Fruit fly (Drosophila melanogaster) whole organism, pupa: ENCODE data around the gene amd.

Experiments
- CG10348 ChIP-seq: fragments of 200-800 bp; sonication (Bioruptor generic); IDR thresholded peaks from 2 replicates; pipeline ENCODE4 v1.3.6; 2022; ENCODE audit warnings: missing biosample characterization, missing genetic modification characterization
- CG12605 ChIP-seq: fragments of 200-800 bp; sonication (Bioruptor generic); IDR thresholded peaks from 2 replicates; pipeline ENCODE4 v1.3.6; 2022; ENCODE audit warnings: missing biosample characterization, missing genetic modification characterization
- CG13204 ChIP-seq: fragments of 200-800 bp; sonication (Bioruptor generic); optimal IDR thresholded peaks from 2 replicates; lab custom pipeline; 2018; ENCODE audit warnings: missing biosample characterization, mild to moderate bottlenecking, missing genetic modification characterization, moderate library complexity
- CG14655 ChIP-seq: fragments of 200-800 bp; sonication (Bioruptor generic); optimal IDR thresholded peaks from 3 replicates; lab custom pipeline; 2017; ENCODE audit warnings: mild to moderate bottlenecking, missing biosample characterization, missing genetic modification reagents, missing genetic modification characterization
- CG15710 ChIP-seq: fragments of 200-800 bp; sonication (Bioruptor generic); optimal IDR thresholded peaks from 2 replicates; lab custom pipeline; 2018; ENCODE audit warnings: missing biosample characterization, mild to moderate bottlenecking, missing genetic modification characterization, moderate library complexity
- CG17806 ChIP-seq: fragments of 200-800 bp; sonication (Bioruptor generic); optimal IDR thresholded peaks from 2 replicates; lab custom pipeline; 2018; ENCODE audit warnings: missing biosample characterization, mild to moderate bottlenecking, missing genetic modification characterization, moderate library complexity
- CG32121 ChIP-seq: fragments of 200-800 bp; sonication (Bioruptor generic); IDR thresholded peaks from 2 replicates; pipeline ENCODE4 v1.3.6; 2022; ENCODE audit warnings: missing biosample characterization, missing genetic modification characterization
- CG34367 ChIP-seq: fragments of 200-800 bp; sonication (Bioruptor generic); optimal IDR thresholded peaks from 2 replicates; lab custom pipeline; 2018; ENCODE audit warnings: missing biosample characterization, mild to moderate bottlenecking, missing genetic modification characterization
- CG4496 ChIP-seq: fragments of 200-800 bp; sonication (Bioruptor generic); IDR thresholded peaks from 3 replicates; pipeline ENCODE4 v1.3.6; 2022; ENCODE audit warnings: missing biosample characterization, missing genetic modification characterization
- CG8159 ChIP-seq: fragments of 200-800 bp; sonication (Bioruptor generic); optimal IDR thresholded peaks from 3 replicates; lab custom pipeline; 2018; ENCODE audit warnings: missing biosample characterization, mild to moderate bottlenecking, missing genetic modification characterization, moderate library complexity
- CG8301 ChIP-seq: fragments of 200-800 bp; sonication (Bioruptor generic); optimal IDR thresholded peaks from 2 replicates; lab custom pipeline; 2018; ENCODE audit warnings: missing biosample characterization, mild to moderate bottlenecking, missing genetic modification characterization
- CG9948 ChIP-seq: fragments of 200-800 bp; sonication (Bioruptor generic); optimal IDR thresholded peaks from 2 replicates; lab custom pipeline; 2018; ENCODE audit warnings: missing biosample characterization, mild to moderate bottlenecking, missing genetic modification characterization, moderate library complexity
- D1 ChIP-seq: fragments of 200-800 bp; sonication (Bioruptor generic); optimal IDR thresholded peaks from 2 replicates; lab custom pipeline; 2018; ENCODE audit warnings: missing biosample characterization, mild to moderate bottlenecking, missing genetic modification characterization, moderate library complexity
- EcR ChIP-seq: fragments of 200-800 bp; sonication (Bioruptor generic); optimal IDR thresholded peaks from 3 replicates; lab custom pipeline; 2019; ENCODE audit warnings: missing biosample characterization, missing genetic modification characterization, mild to moderate bottlenecking, moderate library complexity, missing genetic modification reagents
- Ets98B ChIP-seq: fragments of 200-800 bp; sonication (Bioruptor generic); IDR thresholded peaks from 2 replicates; pipeline ENCODE4 v1.3.6; 2022; ENCODE audit warnings: missing biosample characterization, missing genetic modification characterization
- Pif1A ChIP-seq: fragments of 200-800 bp; sonication (Bioruptor generic); optimal IDR thresholded peaks from 3 replicates; lab custom pipeline; 2016; ENCODE audit warnings: missing biosample characterization, missing genetic modification characterization
- Pif1B ChIP-seq: fragments of 200-800 bp; sonication (Bioruptor generic); optimal IDR thresholded peaks from 3 replicates; lab custom pipeline; 2016; ENCODE audit warnings: missing biosample characterization, missing genetic modification characterization
- Snoo ChIP-seq: fragments of 200-800 bp; sonication (Bioruptor generic); optimal IDR thresholded peaks from 3 replicates; lab custom pipeline; 2017; ENCODE audit warnings: missing biosample characterization, mild to moderate bottlenecking, missing genetic modification characterization, inconsistent platforms
- fd96Ca ChIP-seq: fragments of 200-800 bp; sonication (Bioruptor generic); IDR thresholded peaks from 3 replicates; pipeline ENCODE4 v1.3.6; 2022; ENCODE audit warnings: missing biosample characterization, missing genetic modification characterization
- gl ChIP-seq: fragments of 200-800 bp; sonication (Bioruptor generic); optimal IDR thresholded peaks from 2 replicates; lab custom pipeline; 2018; ENCODE audit warnings: missing biosample characterization, mild to moderate bottlenecking, missing genetic modification characterization
- rn ChIP-seq: fragments of 200-800 bp; sonication (Bioruptor generic); IDR thresholded peaks from 2 replicates; pipeline ENCODE4 v1.3.6; 2022; ENCODE audit warnings: missing biosample characterization, missing genetic modification characterization

Gene amd

DNA sequence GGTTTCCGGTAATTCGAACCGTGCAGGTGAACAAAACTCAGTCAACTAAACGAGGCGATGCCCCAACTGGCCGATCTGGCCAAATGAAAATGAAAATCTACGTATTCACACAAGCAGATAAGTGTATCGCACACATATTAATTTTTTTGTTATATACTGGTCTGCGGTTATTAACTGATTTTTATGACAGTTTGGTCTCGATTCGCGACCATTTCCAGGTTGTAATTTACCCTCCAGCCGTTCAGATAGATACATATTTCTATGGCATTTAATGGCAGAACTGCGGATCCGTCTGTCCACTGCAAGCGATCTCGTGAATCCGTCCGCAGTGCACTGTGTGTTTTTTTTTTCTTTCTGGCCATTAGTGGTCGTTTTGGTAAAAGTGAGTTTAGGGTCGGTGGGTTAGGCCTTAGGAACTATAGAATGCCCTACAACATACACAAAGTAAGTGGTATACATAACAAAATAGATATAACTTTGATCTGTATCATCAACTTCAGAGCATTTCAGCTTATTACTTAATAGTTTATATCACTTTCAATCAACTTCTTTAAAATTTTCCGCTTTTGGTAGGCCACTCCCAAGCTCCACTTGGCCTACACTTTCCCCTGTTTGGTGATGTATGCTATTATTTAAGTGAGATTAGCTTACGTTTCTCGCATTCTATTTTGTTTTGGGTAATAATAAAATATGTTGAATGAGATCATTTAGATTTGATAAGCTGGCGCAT is 35.7 kb upstream of the amd start, which contains the start of gene CG17572:
Gene CG17572, minus strand, starts transcription at position 51 of the 730 bp plus-strand sequence.
- TF ChIP-seq CG32121 (GFP tag; lab: Robert Waterston, UW) (no peak), CG13204 (GFP tag; lab: Kevin White, UChicago) (no peak), CG10348 (GFP tag; lab: Robert Waterston, UW) (no peak), Pif1B (GFP tag; lab: Kevin White, UChicago) (no peak), CG17806 (tag; lab: Kevin White, UChicago) (no peak)

DNA sequence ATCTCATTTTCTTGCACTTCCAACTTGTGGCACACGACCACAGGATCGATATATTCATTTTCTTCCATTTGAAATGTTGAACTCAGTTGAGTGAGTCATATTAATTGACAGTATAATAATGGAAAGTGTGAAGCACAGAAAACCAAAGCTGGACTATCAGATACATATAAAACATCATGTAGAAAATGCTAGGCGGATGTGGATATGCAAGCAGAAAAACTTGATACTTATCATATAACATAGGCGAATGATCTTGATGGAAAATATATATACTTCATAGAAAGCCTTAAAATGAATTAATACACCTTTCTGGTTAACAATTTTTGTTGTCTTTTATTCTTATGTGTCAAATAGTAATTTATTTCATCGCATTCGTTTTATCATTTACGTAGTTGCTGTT is 31.0 kb upstream of the amd start, which contains the start of gene CG10700:
Gene CG10700, minus strand, starts transcription at position 101 of the 400 bp plus-strand sequence.
- TF ChIP-seq CG10348 (GFP tag; lab: Robert Waterston, UW) = no peak
- no peak for TF ChIP-seq CG34367 (tag; lab: Kevin White, UChicago)
- no peak for TF ChIP-seq D1 (tag; lab: Kevin White, UChicago)
- no peak for TF ChIP-seq CG13204 (GFP tag; lab: Kevin White, UChicago)

DNA sequence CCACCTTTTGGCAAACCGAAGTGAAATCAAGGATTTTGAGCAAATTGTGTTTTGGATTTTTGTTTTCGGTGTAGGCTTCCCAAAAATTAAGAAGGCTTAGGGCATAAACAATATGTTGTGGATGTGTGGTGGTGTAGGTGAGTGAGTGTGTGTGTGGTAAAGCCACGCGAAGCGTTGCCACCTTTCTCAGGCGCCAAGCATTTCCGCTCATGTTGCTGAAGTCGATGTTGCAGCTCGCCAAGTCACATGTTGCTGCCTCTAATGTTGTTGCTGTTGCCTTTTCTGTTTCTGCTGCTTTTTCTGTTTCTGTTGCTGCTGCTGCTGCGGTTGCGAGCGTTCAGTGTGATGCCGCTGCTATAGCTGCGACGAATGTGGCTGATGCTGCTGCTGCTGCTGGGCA is 30.2 kb upstream of the amd start:
- no peak for TF ChIP-seq gl (tag; lab: Kevin White, UChicago)
- no peak for TF ChIP-seq Ets98B
- no peak for TF ChIP-seq CG8159 (tag; lab: Kevin White, UChicago)
- TF ChIP-seq CG12605 = no peak
- TF ChIP-seq Pif1A (GFP tag; lab: Kevin White, UChicago) = no peak
- no peak for TF ChIP-seq CG13204 (GFP tag; lab: Kevin White, UChicago)
- TF ChIP-seq Pif1B (GFP tag; lab: Kevin White, UChicago) = no peak
- no peak for TF ChIP-seq CG10348 (GFP tag; lab: Robert Waterston, UW)
- no peak for TF ChIP-seq fd96Ca (GFP tag; lab: Robert Waterston, UW)
- no peak for TF ChIP-seq CG34367 (tag; lab: Kevin White, UChicago)
- TF ChIP-seq CG15710 (tag; lab: Kevin White, UChicago) = no peak
- TF ChIP-seq Snoo = no peak

DNA sequence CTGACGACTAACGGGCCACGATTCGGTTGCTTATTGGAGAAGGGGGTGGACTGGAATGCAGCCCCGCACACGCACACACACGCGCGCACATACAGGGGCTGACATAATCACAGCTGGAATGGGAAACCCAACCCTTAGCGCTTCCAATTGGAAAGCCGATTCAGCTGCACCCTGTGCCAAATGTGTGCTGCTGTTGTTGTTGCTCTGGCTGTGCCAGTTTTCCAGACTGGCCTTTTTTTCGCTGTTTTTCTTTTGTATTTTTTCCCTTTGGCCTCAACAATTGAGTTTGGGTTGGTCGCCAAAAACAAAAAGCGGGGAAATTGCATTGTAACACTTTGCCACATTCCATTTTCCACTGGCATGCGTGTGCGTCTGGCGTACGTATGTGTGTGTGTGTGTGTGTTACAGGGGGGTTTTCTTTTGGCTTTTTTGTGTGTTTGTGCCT is 26.6 kb upstream of the amd start:
- TF ChIP-seq CG13204 (GFP tag; lab: Kevin White, UChicago) = no peak
- no peak for TF ChIP-seq D1 (tag; lab: Kevin White, UChicago)
- TF ChIP-seq fd96Ca (GFP tag; lab: Robert Waterston, UW) = no peak
- TF ChIP-seq CG8301 (tag; lab: Kevin White, UChicago) = no peak
- TF ChIP-seq CG4496 (GFP tag; lab: Robert Waterston, UW) = no peak
- no peak for TF ChIP-seq CG34367 (tag; lab: Kevin White, UChicago)
- no peak for TF ChIP-seq Pif1B (GFP tag; lab: Kevin White, UChicago)
- TF ChIP-seq Pif1A (GFP tag; lab: Kevin White, UChicago) = no peak
- TF ChIP-seq CG10348 (GFP tag; lab: Robert Waterston, UW) = no peak
- no peak for TF ChIP-seq CG9948
- no peak for TF ChIP-seq CG12605
- TF ChIP-seq EcR = no peak
- no peak for TF ChIP-seq Snoo
- TF ChIP-seq Ets98B = no peak
- TF ChIP-seq rn (GFP tag; lab: Robert Waterston, UW) = no peak
- TF ChIP-seq CG14655 (GFP tag; lab: Kevin White, UChicago) = no peak
- TF ChIP-seq CG32121 (GFP tag; lab: Robert Waterston, UW) = no peak
- TF ChIP-seq, all 21 proteins: peak for 0

DNA sequence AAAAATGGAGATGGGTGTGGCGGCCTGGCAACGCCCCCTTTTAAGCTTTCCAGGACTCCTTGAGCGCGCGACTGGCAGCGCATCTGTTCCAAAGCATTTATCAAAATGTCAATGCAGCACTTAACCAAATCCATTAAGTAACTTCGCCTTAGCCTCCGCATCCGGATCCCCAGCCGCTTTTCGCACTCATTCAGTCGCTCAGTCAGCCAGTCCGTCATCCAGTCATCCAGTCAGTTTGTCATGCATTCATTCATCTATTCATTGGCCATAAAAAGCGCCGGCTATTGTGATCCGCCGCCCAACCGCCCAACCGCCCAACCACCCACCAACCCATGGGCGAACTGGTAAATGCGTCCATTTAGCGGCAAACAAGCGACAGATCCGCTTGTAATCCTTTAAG is 21.1 kb upstream of the amd start:
- no peak for TF ChIP-seq Pif1B (GFP tag; lab: Kevin White, UChicago)

DNA sequence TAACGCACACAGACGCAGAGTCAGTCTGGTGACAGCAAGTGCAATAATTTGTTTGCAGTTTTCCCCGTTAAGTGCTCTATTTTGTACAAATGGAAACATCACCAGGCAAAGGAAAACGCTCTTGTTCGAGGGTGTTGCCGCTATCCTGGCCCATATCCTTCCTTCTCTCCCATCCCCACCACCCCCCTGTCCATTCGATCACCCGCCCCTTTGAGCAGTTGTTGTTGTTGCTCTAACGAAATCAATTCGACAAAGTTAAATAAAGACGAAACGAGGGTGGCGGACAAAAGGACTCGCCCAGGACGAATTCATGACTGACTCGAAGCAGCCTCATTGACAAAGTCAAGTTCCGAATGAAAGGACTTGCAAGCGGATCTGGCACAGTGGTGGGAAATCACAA is 20.6 kb upstream of the amd start:
- no peak for TF ChIP-seq CG10348 (GFP tag; lab: Robert Waterston, UW)
- no peak for TF ChIP-seq CG8301 (tag; lab: Kevin White, UChicago)
- no peak for TF ChIP-seq CG32121 (GFP tag; lab: Robert Waterston, UW)
- no peak for TF ChIP-seq Ets98B
- TF ChIP-seq D1 (tag; lab: Kevin White, UChicago) = no peak
- no peak for TF ChIP-seq CG9948
- no peak for TF ChIP-seq CG13204 (GFP tag; lab: Kevin White, UChicago)
- TF ChIP-seq fd96Ca (GFP tag; lab: Robert Waterston, UW) = no peak
- no peak for TF ChIP-seq Snoo
- TF ChIP-seq gl (tag; lab: Kevin White, UChicago) = no peak
- no peak for TF ChIP-seq CG14655 (GFP tag; lab: Kevin White, UChicago)
- no peak for TF ChIP-seq CG4496 (GFP tag; lab: Robert Waterston, UW)
- TF ChIP-seq CG8159 (tag; lab: Kevin White, UChicago) = no peak
- TF ChIP-seq EcR = no peak
- no peak for TF ChIP-seq CG34367 (tag; lab: Kevin White, UChicago)
- TF ChIP-seq CG12605 = no peak
- TF ChIP-seq CG17806 (tag; lab: Kevin White, UChicago) = no peak

DNA sequence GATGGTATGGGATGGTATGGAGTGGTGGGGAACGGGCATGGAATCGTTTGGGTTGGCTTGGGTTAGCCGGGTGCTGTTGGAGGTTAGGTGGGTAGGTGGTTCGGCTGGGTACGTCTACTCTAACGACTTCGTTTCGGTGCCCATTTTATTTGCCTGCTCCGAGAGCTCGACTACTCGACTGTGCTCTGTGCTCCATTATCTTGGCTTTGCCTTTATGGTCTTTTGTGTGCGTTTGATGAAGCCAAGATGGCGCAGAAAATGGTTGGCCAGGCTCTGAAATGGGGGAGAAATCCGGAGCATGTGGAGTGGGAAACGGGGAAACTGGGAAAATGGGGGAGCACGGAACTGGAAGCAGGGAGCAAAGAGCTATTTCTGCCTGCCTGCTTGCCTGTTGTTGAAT is 16.1 kb upstream of the amd start:
- TF ChIP-seq Pif1A (GFP tag; lab: Kevin White, UChicago) (no peak), CG32121 (GFP tag; lab: Robert Waterston, UW) (no peak), D1 (tag; lab: Kevin White, UChicago) (no peak), rn (GFP tag; lab: Robert Waterston, UW) (no peak)
